Fruit fly (Drosophila melanogaster): Measurements from ENCODE around the gene fzr.

- no peak for TF ChIP-seq jumu (GFP tag; optimal IDR thresholded peaks at IDR 0.05)
- TF ChIP-seq HmgD (GFP tag; optimal IDR thresholded peaks at IDR 0.05): no peak
- no peak for TF ChIP-seq fru (optimal IDR thresholded peaks at IDR 0.05)
- no peak for TF ChIP-seq disco-r (GFP tag; optimal IDR thresholded peaks at IDR 0.05)
- no peak for TF ChIP-seq CG18262 (tag; optimal IDR thresholded peaks at IDR 0.05)
- no peak for TF ChIP-seq h (optimal IDR thresholded peaks at IDR 0.05)
- no peak for TF ChIP-seq CG2678 (tag; optimal IDR thresholded peaks at IDR 0.05)
- TF ChIP-seq ATbp (GFP tag; optimal IDR thresholded peaks at IDR 0.05): no peak
- no peak for TF ChIP-seq CG17829 (tag; optimal IDR thresholded peaks at IDR 0.05)
- TF ChIP-seq jing (GFP tag; optimal IDR thresholded peaks at IDR 0.05): no peak
- no peak for TF ChIP-seq CG13624 (GFP tag; optimal IDR thresholded peaks at IDR 0.05)
These were observed 43.4 kb downstream of the fzr start, which contains the start of the genes Alms1a and pon for dm6 chrX:4635856-4636486.
